Worm (Caenorhabditis elegans): ENCODE data around the gene mex-1.

- no peak for TF ChIP-seq aly-2 (tag; optimal IDR thresholded peaks at IDR 0.05)
- TF ChIP-seq jun-1 (tag; optimal IDR thresholded peaks at IDR 0.05) = no peak
Observed at ce11 chrII:11923620-11924298, 44.7 kb upstream of the mex-1 start.

Data from whole organism, L3 larva.